Worm (Caenorhabditis elegans): ENCODE measurements around the gene skr-16.
A peak's percentile ranks its signal among the peaks of the same experiment; 100 is the strongest.

ce11 chrIV:7156356-7156755 lies 12.2 kb upstream of the skr-16 start, which contains the start of gene maph-9:
- TF ChIP-seq ama-1 (optimal IDR thresholded peaks at IDR 0.05) = no peak
- no peak for TF ChIP-seq dve-1 (tag; optimal IDR thresholded peaks at IDR 0.05)
- TF ChIP-seq unc-55 (GFP tag; optimal IDR thresholded peaks at IDR 0.05) = no peak
- TF ChIP-seq fkh-10 (GFP tag; optimal IDR thresholded peaks at IDR 0.05) = no peak
- no peak for TF ChIP-seq dmd-4 (tag; optimal IDR thresholded peaks at IDR 0.05; ENCODE audit: borderline replicate concordance)
- no peak for TF ChIP-seq pha-4 (tag; optimal IDR thresholded peaks at IDR 0.05)
- peak; percentile 44 for TF ChIP-seq nfya-1 (tag; optimal IDR thresholded peaks at IDR 0.05)
- no peak for TF ChIP-seq fax-1 (tag; optimal IDR thresholded peaks at IDR 0.05)
- no peak for TF ChIP-seq ceh-19 (GFP tag; optimal IDR thresholded peaks at IDR 0.05)
- TF ChIP-seq T23F11.4 (GFP tag; optimal IDR thresholded peaks at IDR 0.05) = no peak

Data from whole organism, late embryonic.